Worm (Caenorhabditis elegans): ENCODE results near the gene ddn-3.

ce11 chrV:14317204-14317603 lies 6.2 kb upstream of the ddn-3 start:
- TF ChIP-seq lin-11 (tag; optimal IDR thresholded peaks at IDR 0.05): no peak
- no peak for TF ChIP-seq unc-3 (GFP tag; conservative IDR thresholded peaks at IDR 0.05)
- no peak for TF ChIP-seq unc-3 (tag; optimal IDR thresholded peaks at IDR 0.05)
- no peak for TF ChIP-seq tbx-2 (tag; optimal IDR thresholded peaks at IDR 0.05)
- no peak for TF ChIP-seq ets-4 (tag; optimal IDR thresholded peaks at IDR 0.05)
